Worm (Caenorhabditis elegans) whole organism, L2 larva: Measurements from ENCODE around the gene F28H7.2.
A peak's percentile ranks its signal among the peaks of the same experiment; 100 is the strongest.

Source experiments
- blmp-1 ChIP-seq: sonication (generic microtip); optimal IDR thresholded peaks from 2 replicates; lab custom pipeline; 2017; ENCODE audit warnings: missing genetic modification characterization, mild to moderate bottlenecking, missing compliant biosample characterization, antibody characterized with exemption, moderate library complexity; ENCODE audit not compliant: insufficient read depth
- nhr-25 ChIP-seq: fragments of 150-350 bp; sonication (generic microtip); optimal IDR thresholded peaks from 3 replicates; lab custom pipeline; 2014; ENCODE audit warnings: missing biosample characterization, missing genetic modification characterization
- unc-62 ChIP-seq: fragments of 150-350 bp; optimal IDR thresholded peaks from 2 replicates; lab custom pipeline; 2014; ENCODE audit warnings: missing biosample characterization, missing genetic modification reagents, missing genetic modification characterization

- no peak for TF ChIP-seq unc-62 (GFP tag; lab: Kevin White, UChicago)
- no peak for TF ChIP-seq blmp-1 (tag; lab: Kevin White, UChicago)
- TF ChIP-seq nhr-25 (tag; lab: Kevin White, UChicago) = peak; percentile 30
Measured at ce11 chrV:10711829-10712607, 35.7 kb upstream of the F28H7.2 start.
